Worm (Caenorhabditis elegans): ENCODE measurements around the gene T08G5.1.

T08G5.1 gene

ce11 chrV:14008353-14008859, 10.2 kb upstream of the T08G5.1 start (continued):
- no peak for TF ChIP-seq B0019.2 (GFP tag; conservative IDR thresholded peaks at IDR 0.05)
- TF ChIP-seq sea-2 (GFP tag; IDR thresholded peaks at IDR 0.05) = no peak
- no peak for TF ChIP-seq attf-3 (GFP tag; conservative IDR thresholded peaks at IDR 0.05)
- TF ChIP-seq aptf-3 (GFP tag; IDR thresholded peaks at IDR 0.05) = no peak
- TF ChIP-seq him-1 (tag; optimal IDR thresholded peaks at IDR 0.05) = no peak
- TF ChIP-seq F57C9.4 (tag; optimal IDR thresholded peaks at IDR 0.05) = no peak
- TF ChIP-seq dpl-1 (GFP tag; optimal IDR thresholded peaks at IDR 0.05) = no peak
- TF ChIP-seq nfya-2 (GFP tag; IDR thresholded peaks at IDR 0.05) = peak; percentile 76; the same call in 1 of the 2 replicates
- TF ChIP-seq ztf-18 (tag; optimal IDR thresholded peaks at IDR 0.05) = peak; percentile 37
- peak; percentile 50 for TF ChIP-seq F49E8.2 (tag; optimal IDR thresholded peaks at IDR 0.05; ENCODE audit: insufficient read depth)
- no peak for TF ChIP-seq ztf-25 (GFP tag; IDR thresholded peaks at IDR 0.05)
- TF ChIP-seq die-1 (tag; optimal IDR thresholded peaks at IDR 0.05) = peak; percentile 30
- TF ChIP-seq ama-1 (optimal IDR thresholded peaks at IDR 0.05) = no peak
- TF ChIP-seq ama-1 (GFP tag; optimal IDR thresholded peaks at IDR 0.05) = peak; percentile 32 to 69
- TF ChIP-seq T07F8.4 (tag; optimal IDR thresholded peaks at IDR 0.05) = no peak
- no peak for TF ChIP-seq pha-4 (tag; optimal IDR thresholded peaks at IDR 0.05)
- TF ChIP-seq pbrm-1 (GFP tag; IDR thresholded peaks at IDR 0.05) = peak; percentile 59; the same call in 1 of the 2 replicates
- peak; percentile 72; the same call in 1 of the 2 replicates for TF ChIP-seq madf-3 (GFP tag; IDR thresholded peaks at IDR 0.05)
- TF ChIP-seq akir-1 (GFP tag; optimal IDR thresholded peaks at IDR 0.05) = no peak
- peak; percentile 30; the same call in 1 of the 2 replicates for TF ChIP-seq lin-26 (GFP tag; IDR thresholded peaks at IDR 0.05)
- no peak for TF ChIP-seq ztf-6 (GFP tag; IDR thresholded peaks at IDR 0.05)
- peak; percentile 44 for TF ChIP-seq F10E7.11 (tag; optimal IDR thresholded peaks at IDR 0.05)
- no peak for TF ChIP-seq bed-2 (GFP tag; IDR thresholded peaks at IDR 0.05)
- peak; percentile 4 for TF ChIP-seq ztf-22 (GFP tag; optimal IDR thresholded peaks at IDR 0.05)
- TF ChIP-seq ccch-3 (GFP tag; optimal IDR thresholded peaks at IDR 0.05) = no peak
- peak; percentile 16; the same call in 1 of the 2 replicates for TF ChIP-seq F33H1.4 (GFP tag; IDR thresholded peaks at IDR 0.05)
- TF ChIP-seq lsy-27 (tag; optimal IDR thresholded peaks at IDR 0.05; ENCODE audit: borderline replicate concordance, insufficient read depth) = no peak
- TF ChIP-seq F52B5.7 (tag; optimal IDR thresholded peaks at IDR 0.05) = no peak
- no peak for TF ChIP-seq cebp-2 (GFP tag; IDR thresholded peaks at IDR 0.05)
- no peak for TF ChIP-seq hlh-26 (GFP tag; conservative IDR thresholded peaks at IDR 0.05)
- TF ChIP-seq F55B11.4 (tag; optimal IDR thresholded peaks at IDR 0.05; ENCODE audit: borderline replicate concordance, insufficient read depth) = no peak
- no peak for TF ChIP-seq snpc-4 (GFP tag; optimal IDR thresholded peaks at IDR 0.05)
- TF ChIP-seq snpc-4 (tag; optimal IDR thresholded peaks at IDR 0.05) = peak in 1 of 4 experiments; percentile 24
- peak; percentile 53; the same call in 1 of the 2 replicates for TF ChIP-seq hsf-1 (GFP tag; IDR thresholded peaks at IDR 0.05)
- TF ChIP-seq K12H6.12 (tag; optimal IDR thresholded peaks at IDR 0.05) = no peak
- no peak for TF ChIP-seq mel-28 (tag; optimal IDR thresholded peaks at IDR 0.05; ENCODE audit: borderline replicate concordance)
- TF ChIP-seq lin-35 (GFP tag; optimal IDR thresholded peaks at IDR 0.05) = peak in 1 of 3 experiments; percentile 33
- no peak for TF ChIP-seq ztf-28 (GFP tag; IDR thresholded peaks at IDR 0.05)
- TF ChIP-seq fkh-3 (tag; optimal IDR thresholded peaks at IDR 0.05) = no peak
- no peak for TF ChIP-seq lsl-1 (GFP tag; optimal IDR thresholded peaks at IDR 0.05)
- TF ChIP-seq F37B4.10 (GFP tag; IDR thresholded peaks at IDR 0.05) = no peak
- no peak for TF ChIP-seq ceh-58 (GFP tag; IDR thresholded peaks at IDR 0.05)
- no peak for TF ChIP-seq egl-18 (GFP tag; IDR thresholded peaks at IDR 0.05)
- no peak for TF ChIP-seq ets-4 (GFP tag; optimal IDR thresholded peaks at IDR 0.05)
- no peak for TF ChIP-seq unc-130 (GFP tag; optimal IDR thresholded peaks at IDR 0.05)
- TF ChIP-seq attf-6 (GFP tag; IDR thresholded peaks at IDR 0.05) = peak; percentile 75; the same call in 1 of the 2 replicates
- 0 out of 2 replicates have a peak, but pooled peaks have one; percentile 27 for TF ChIP-seq C17E4.6 (GFP tag; IDR thresholded peaks at IDR 0.05)
- no peak for TF ChIP-seq chd-7 (tag; optimal IDR thresholded peaks at IDR 0.05)
- peak; percentile 43 for TF ChIP-seq lin-54 (GFP tag; optimal IDR thresholded peaks at IDR 0.05)
